Worm (Caenorhabditis elegans): ENCODE measurements around the gene K07E8.7.
"Not testable (repeated sequence)": the region's sequence is repeated elsewhere in the genome, so short reads cannot be mapped to it uniquely, and the experiment has no call there.

DNA sequence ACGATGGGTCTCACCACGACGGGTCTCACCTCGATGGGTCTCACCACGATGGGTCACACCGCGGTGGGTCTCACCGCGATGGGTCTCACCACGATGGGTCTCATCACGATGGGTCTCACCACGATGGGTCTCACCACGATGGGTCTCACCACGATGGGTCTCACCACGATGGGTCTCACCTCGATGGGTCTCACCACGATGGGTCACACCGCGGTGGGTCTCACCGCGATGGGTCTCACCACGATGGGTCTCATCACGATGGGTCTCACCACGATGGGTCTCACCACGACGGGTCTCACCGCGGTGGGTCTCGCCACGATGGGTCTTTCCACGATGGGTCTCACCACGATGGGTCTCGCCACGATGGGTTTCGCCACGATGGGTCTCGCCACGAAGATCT, 17.0 kb downstream of the K07E8.7 start:
- TF ChIP-seq egl-43 (GFP tag; IDR thresholded peaks at IDR 0.05); unc-130 (GFP tag; optimal IDR thresholded peaks at IDR 0.05); hmg-1.1 (GFP tag; IDR thresholded peaks at IDR 0.05); fos-1 (tag; optimal IDR thresholded peaks at IDR 0.05); fkh-10 (GFP tag; optimal IDR thresholded peaks at IDR 0.05); rbr-2 (tag; optimal IDR thresholded peaks at IDR 0.05); daf-16 (GFP tag; optimal IDR thresholded peaks at IDR 0.05); daf-16 (tag; optimal IDR thresholded peaks at IDR 0.05); dpl-1 (GFP tag; optimal IDR thresholded peaks at IDR 0.05); lin-39 (tag; optimal IDR thresholded peaks at IDR 0.05); mxl-3 (GFP tag; optimal IDR thresholded peaks at IDR 0.05); ceh-82 (tag; optimal IDR thresholded peaks at IDR 0.05); pha-4 (GFP tag; IDR thresholded peaks at IDR 0.05); pha-4 (tag; optimal IDR thresholded peaks at IDR 0.05): not testable (repeated sequence)
